Worm (Caenorhabditis elegans) whole organism, young adult: ENCODE results near the gene W07G4.1.

Experiments
- ama-1 ChIP-seq, 3 experiments: fragments of 150-350 bp in 1 of 3; sonication (generic microtip) in 2 of 3; optimal IDR thresholded peaks; 2 replicates each; lab custom pipeline; 2014 to 2018; ENCODE audit warnings: missing biosample characterization in 2 of 3, missing genetic modification characterization in 2 of 3, missing genetic modification reagents in 2 of 3
- cebp-1 ChIP-seq, 2 experiments: fragments of 200-800 bp in 1 of 2; sonication (Bioruptor generic) in 1 of 2; sonication (generic microtip) in 1 of 2; IDR thresholded peaks in 1 of 2; optimal IDR thresholded peaks in 1 of 2; 2 replicates each; pipeline versions ENCODE4 v1.3.6 to Lab custom; 2017 to 2022; ENCODE audit warnings: missing compliant biosample characterization in 2 of 2, missing genetic modification characterization in 2 of 2, mild to moderate bottlenecking in 1 of 2, missing genetic modification reagents in 1 of 2, moderate library complexity in 1 of 2
- ceh-79 ChIP-seq: sonication (generic microtip); optimal IDR thresholded peaks from 2 replicates; lab custom pipeline; 2017; ENCODE audit warnings: mild to moderate bottlenecking, missing genetic modification characterization, missing compliant biosample characterization
- dox-1 ChIP-seq: fragments of 200-800 bp; sonication (Bioruptor generic); IDR thresholded peaks from 2 replicates; pipeline ENCODE4 v1.3.6; 2022; ENCODE audit warnings: missing genetic modification reagents, missing genetic modification characterization, missing compliant biosample characterization
- hlh-12 ChIP-seq: sonication (generic microtip); optimal IDR thresholded peaks from 2 replicates; lab custom pipeline; 2016; ENCODE audit warnings: missing genetic modification characterization, missing compliant biosample characterization
- lsy-27 ChIP-seq: sonication (generic microtip); optimal IDR thresholded peaks from 2 replicates; lab custom pipeline; 2017; ENCODE audit warnings: missing genetic modification characterization, mild to moderate bottlenecking, missing compliant biosample characterization, antibody characterized with exemption, missing genotype, borderline replicate concordance; ENCODE audit not compliant: insufficient read depth
- pbrm-1 ChIP-seq: fragments of 200-800 bp; sonication (Bioruptor generic); IDR thresholded peaks from 2 replicates; pipeline ENCODE4 v1.3.6; 2022; ENCODE audit warnings: missing genetic modification reagents, missing genetic modification characterization, missing compliant biosample characterization
- snpc-1.3 ChIP-seq: sonication (generic microtip); optimal IDR thresholded peaks from 2 replicates; lab custom pipeline; 2017; ENCODE audit warnings: missing genetic modification characterization, mild to moderate bottlenecking, missing compliant biosample characterization, antibody characterized with exemption, moderate library complexity, missing genotype, missing genetic modification reagents; ENCODE audit not compliant: insufficient read depth
- snpc-4 ChIP-seq, 5 experiments: fragments of 150-350 bp in 1 of 5; sonication (generic microtip) in 4 of 5; optimal IDR thresholded peaks; 2 replicates each; lab custom pipeline; 2014 to 2018; ENCODE audit warnings: missing genetic modification characterization in 5 of 5, missing biosample characterization in 3 of 5, antibody characterized with exemption in 2 of 5, mild to moderate bottlenecking in 2 of 5, missing compliant biosample characterization in 2 of 5, missing genotype in 2 of 5, moderate library complexity in 2 of 5, missing genetic modification reagents in 1 of 5
- zfh-2 ChIP-seq: fragments of 200-800 bp; sonication (Bioruptor generic); conservative IDR thresholded peaks from 2 replicates; pipeline ENCODE4 v1.3.6; 2022; ENCODE audit warnings: missing genetic modification reagents, missing genetic modification characterization, missing compliant biosample characterization

DNA sequence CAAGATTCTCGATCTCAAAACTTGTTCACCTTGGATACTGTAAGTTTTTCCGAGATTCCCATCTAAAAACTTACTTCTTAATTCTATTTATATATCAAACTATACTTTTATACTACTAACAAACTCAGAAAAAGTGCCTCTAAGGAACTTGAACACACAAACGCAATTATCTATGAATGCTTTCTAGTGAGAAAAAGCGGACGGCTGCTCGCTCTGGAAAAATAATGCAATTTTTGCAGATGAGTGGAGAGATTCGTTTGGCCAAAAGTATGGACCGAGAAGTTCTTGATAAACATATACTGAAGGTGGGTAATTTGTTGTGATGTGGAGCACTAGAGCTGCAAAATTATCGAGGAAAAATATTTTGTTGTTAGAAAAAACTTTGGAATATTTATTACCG, 13.3 kb upstream of the W07G4.1 start:
- TF ChIP-seq hlh-12 (tag; lab: Kevin White, UChicago) (no peak), pbrm-1 (GFP tag; lab: Robert Waterston, UW) (no peak), ama-1 (optimal IDR thresholded peaks at IDR 0.05; lab: Kevin White, UChicago) (no peak), ama-1 (GFP tag; optimal IDR thresholded peaks at IDR 0.05; lab: Kevin White, UChicago) (no peak), ceh-79 (no peak), dox-1 (GFP tag; lab: Robert Waterston, UW) (no peak), zfh-2 (GFP tag; lab: Robert Waterston, UW) (no peak), snpc-4 (GFP tag; optimal IDR thresholded peaks at IDR 0.05; lab: Kevin White, UChicago) (no peak), snpc-4 (tag; optimal IDR thresholded peaks at IDR 0.05; lab: Kevin White, UChicago) (no peak), lsy-27 (tag; lab: Kevin White, UChicago) (no peak), cebp-1 (GFP tag; IDR thresholded peaks at IDR 0.05; lab: Robert Waterston, UW) (no peak), cebp-1 (tag; optimal IDR thresholded peaks at IDR 0.05; lab: Kevin White, UChicago) (no peak), snpc-1.3 (tag; lab: Kevin White, UChicago) (no peak)
